Worm (Caenorhabditis elegans) whole organism, mixed stage, embryonic: ENCODE results near the gene klp-19.

Source experiments
- elt-1 ChIP-seq: sonication (generic microtip); optimal IDR thresholded peaks from 2 replicates; lab custom pipeline; 2017; ENCODE audit warnings: missing genetic modification characterization, mild to moderate bottlenecking, missing compliant biosample characterization, antibody characterized with exemption, moderate library complexity, borderline replicate concordance; ENCODE audit not compliant: insufficient read depth
- snpc-4 ChIP-seq: fragments of 150-350 bp; optimal IDR thresholded peaks from 2 replicates; lab custom pipeline; 2014; ENCODE audit warnings: missing biosample characterization, missing genetic modification characterization

DNA sequence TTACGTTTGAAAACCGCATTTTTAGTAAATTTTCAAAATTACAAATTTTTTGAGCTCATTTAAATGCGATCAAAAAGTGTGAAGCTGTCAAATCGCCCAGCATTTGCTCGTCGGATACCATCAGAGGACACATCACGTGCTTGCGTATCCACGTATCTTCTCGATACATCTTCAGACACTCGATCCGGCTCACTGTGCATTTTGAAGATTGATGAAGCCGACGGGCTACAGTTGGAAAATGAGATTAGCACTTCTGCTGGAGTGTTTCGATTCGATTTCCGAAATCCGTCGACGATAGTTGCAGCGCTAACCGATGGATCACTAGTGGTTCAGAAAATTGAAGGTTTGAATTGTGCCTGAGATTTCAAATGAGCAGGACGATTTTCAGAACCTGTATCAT is 8.0 kb upstream of the klp-19 start, which contains the start of gene dph-7:
- TF ChIP-seq snpc-4 (tag; lab: Kevin White, UChicago), result no peak
- TF ChIP-seq elt-1 (tag; lab: Kevin White, UChicago), result no peak
